Fruit fly (Drosophila melanogaster) whole organism, prepupa: ENCODE results near the gene nmd.

Experiments
- CG10631 ChIP-seq: fragments of 200-800 bp; sonication (Bioruptor generic); optimal IDR thresholded peaks from 2 replicates; lab custom pipeline; 2016; ENCODE audit warnings: missing biosample characterization, missing genetic modification characterization
- CG10669 ChIP-seq: fragments of 200-800 bp; sonication (Bioruptor generic); optimal IDR thresholded peaks from 3 replicates; lab custom pipeline; 2018; ENCODE audit warnings: missing biosample characterization, mild to moderate bottlenecking, missing genetic modification characterization, moderate library complexity
- CG11294 ChIP-seq: fragments of 200-800 bp; sonication (Bioruptor generic); IDR thresholded peaks from 2 replicates; pipeline ENCODE4 v1.3.6; 2022; ENCODE audit warnings: missing biosample characterization, missing genetic modification characterization
- CG11902 ChIP-seq: fragments of 200-800 bp; sonication (Bioruptor generic); optimal IDR thresholded peaks from 3 replicates; lab custom pipeline; 2016; ENCODE audit warnings: missing biosample characterization, missing genetic modification characterization
- CG15336 ChIP-seq: fragments of 200-800 bp; sonication (Bioruptor generic); IDR thresholded peaks from 2 replicates; pipeline ENCODE4 v1.3.6; 2022; ENCODE audit warnings: missing biosample characterization, missing genetic modification characterization
- CG31627 ChIP-seq: fragments of 200-800 bp; sonication (Bioruptor generic); optimal IDR thresholded peaks from 3 replicates; lab custom pipeline; 2016; ENCODE audit warnings: missing biosample characterization, missing genetic modification characterization
- CG32006 ChIP-seq: fragments of 200-800 bp; sonication (Bioruptor generic); optimal IDR thresholded peaks from 3 replicates; lab custom pipeline; 2017; ENCODE audit warnings: missing biosample characterization, mild to moderate bottlenecking, missing genetic modification characterization
- CG34406 ChIP-seq: fragments of 200-800 bp; sonication (Bioruptor generic); optimal IDR thresholded peaks from 3 replicates; lab custom pipeline; 2016; ENCODE audit warnings: missing biosample characterization, missing genetic modification characterization
- CG3919 ChIP-seq: fragments of 200-800 bp; sonication (Bioruptor generic); optimal IDR thresholded peaks from 3 replicates; lab custom pipeline; 2016; ENCODE audit warnings: missing biosample characterization, missing genetic modification characterization
- CG6276 ChIP-seq: fragments of 200-800 bp; sonication (Bioruptor generic); optimal IDR thresholded peaks from 2 replicates; lab custom pipeline; 2017; ENCODE audit warnings: missing biosample characterization, mild to moderate bottlenecking, missing genetic modification characterization
- CG6854 ChIP-seq: fragments of 200-800 bp; sonication (Bioruptor generic); optimal IDR thresholded peaks from 2 replicates; lab custom pipeline; 2017; ENCODE audit warnings: missing biosample characterization, mild to moderate bottlenecking, missing genetic modification characterization
- CG8119 ChIP-seq: fragments of 200-800 bp; sonication (Bioruptor generic); IDR thresholded peaks from 3 replicates; pipeline ENCODE4 v1.3.6; 2022; ENCODE audit warnings: missing biosample characterization, missing genetic modification characterization
- CG8632 ChIP-seq: fragments of 200-800 bp; sonication (Bioruptor generic); optimal IDR thresholded peaks from 3 replicates; lab custom pipeline; 2016; ENCODE audit warnings: missing biosample characterization, missing genetic modification characterization
- Eip78C ChIP-seq: fragments of 200-800 bp; sonication (Bioruptor generic); peaks from one replicate; lab custom pipeline; 2016; ENCODE audit warnings: missing biosample characterization, missing genetic modification characterization
- Eip93F ChIP-seq: fragments of 200-800 bp; sonication (Bioruptor generic); optimal IDR thresholded peaks from 2 replicates; lab custom pipeline; 2016; ENCODE audit warnings: missing biosample characterization, mild to moderate bottlenecking, missing genetic modification characterization
- Ets96B ChIP-seq: fragments of 200-800 bp; optimal IDR thresholded peaks from 2 replicates; lab custom pipeline; 2019; ENCODE audit warnings: missing biosample characterization, mild to moderate bottlenecking, missing genetic modification characterization, moderate library complexity
- Gug ChIP-seq: fragments of 200-800 bp; sonication (Bioruptor generic); IDR thresholded peaks from 2 replicates; pipeline ENCODE4 v1.3.6; 2022; ENCODE audit warnings: missing biosample characterization, missing genetic modification characterization
- Hr4 ChIP-seq: fragments of 200-800 bp; sonication (Bioruptor generic); optimal IDR thresholded peaks from 3 replicates; lab custom pipeline; 2016; ENCODE audit warnings: missing biosample characterization, missing genetic modification characterization
- Met ChIP-seq: fragments of 200-800 bp; sonication (Bioruptor generic); optimal IDR thresholded peaks from 3 replicates; lab custom pipeline; 2016; ENCODE audit warnings: missing biosample characterization, missing genetic modification characterization
- OdsH ChIP-seq: fragments of 200-800 bp; sonication (Bioruptor generic); optimal IDR thresholded peaks from 3 replicates; lab custom pipeline; 2016; ENCODE audit warnings: missing biosample characterization, missing genetic modification characterization
- Smox ChIP-seq: fragments of 200-800 bp; sonication (Bioruptor generic); optimal IDR thresholded peaks from 3 replicates; lab custom pipeline; 2016; ENCODE audit warnings: missing biosample characterization, missing genetic modification characterization
- Sox14 ChIP-seq: fragments of 200-800 bp; sonication (Bioruptor generic); optimal IDR thresholded peaks from 3 replicates; lab custom pipeline; 2016; ENCODE audit warnings: missing biosample characterization, missing genetic modification characterization
- Sox15 ChIP-seq: fragments of 200-800 bp; sonication (Bioruptor generic); optimal IDR thresholded peaks from 3 replicates; lab custom pipeline; 2016; ENCODE audit warnings: missing biosample characterization, missing genetic modification characterization
- cyc ChIP-seq: fragments of 200-800 bp; sonication (Bioruptor generic); optimal IDR thresholded peaks from 3 replicates; lab custom pipeline; 2016; ENCODE audit warnings: missing biosample characterization, missing genetic modification characterization
- dsx ChIP-seq: fragments of 200-800 bp; optimal IDR thresholded peaks from 3 replicates; lab custom pipeline; 2019; ENCODE audit warnings: missing biosample characterization, mild to moderate bottlenecking, missing genetic modification characterization, moderate library complexity; ENCODE audit not compliant: poor library complexity, severe bottlenecking
- eg ChIP-seq: fragments of 200-800 bp; sonication (Bioruptor generic); IDR thresholded peaks from 3 replicates; pipeline ENCODE4 v1.3.6; 2022; ENCODE audit warnings: missing biosample characterization, missing genetic modification characterization
- esn ChIP-seq: fragments of 200-800 bp; sonication (Bioruptor generic); optimal IDR thresholded peaks from 2 replicates; lab custom pipeline; 2016; ENCODE audit warnings: missing biosample characterization, mild to moderate bottlenecking, missing genetic modification characterization, moderate library complexity
- fkh ChIP-seq: fragments of 200-800 bp; sonication (Bioruptor generic); optimal IDR thresholded peaks from 3 replicates; lab custom pipeline; 2017; ENCODE audit warnings: missing biosample characterization, mild to moderate bottlenecking, missing genetic modification characterization, moderate library complexity
- lz ChIP-seq: fragments of 200-800 bp; sonication (Bioruptor generic); optimal IDR thresholded peaks from 3 replicates; lab custom pipeline; 2016; ENCODE audit warnings: missing biosample characterization, missing genetic modification characterization
- pdm3 ChIP-seq: fragments of 200-800 bp; sonication (Bioruptor generic); optimal IDR thresholded peaks from 3 replicates; lab custom pipeline; 2016; ENCODE audit warnings: missing biosample characterization, missing genetic modification characterization
- salr ChIP-seq, 2 experiments: fragments of 200-800 bp; sonication (Bioruptor generic); optimal IDR thresholded peaks; 3 replicates each; lab custom pipeline; 2016 to 2018; ENCODE audit warnings: missing biosample characterization in 2 of 2, missing genetic modification characterization in 2 of 2, mild to moderate bottlenecking in 1 of 2
- ss ChIP-seq, 2 experiments: fragments of 200-800 bp; sonication (Bioruptor generic); optimal IDR thresholded peaks; 2 replicates in 1 of 2; 3 replicates in 1 of 2; lab custom pipeline; 2017 to 2018; ENCODE audit warnings: mild to moderate bottlenecking in 2 of 2, missing biosample characterization in 2 of 2, missing genetic modification characterization in 2 of 2, moderate library complexity in 1 of 2
- svp ChIP-seq: fragments of 200-800 bp; sonication (Bioruptor generic); peaks from one replicate; lab custom pipeline; 2016; ENCODE audit warnings: missing biosample characterization, missing genetic modification characterization
- vri ChIP-seq: fragments of 200-800 bp; sonication (Bioruptor generic); optimal IDR thresholded peaks from 3 replicates; lab custom pipeline; 2016; ENCODE audit warnings: missing biosample characterization, mild to moderate bottlenecking, missing genetic modification characterization

The nmd gene

dm6 chr2L:10322773-10323487 lies 19.2 kb upstream of the nmd start, which contains the start of gene CG5381:
TSS of gene CG5381 (minus strand) at chr2L:10323102.
- TF ChIP-seq svp (GFP tag; lab: Kevin White, UChicago): peak; percentile 93
- TF ChIP-seq Gug (GFP tag; lab: Robert Waterston, UW): no peak
- peak; percentile 47 for TF ChIP-seq vri (GFP tag; lab: Kevin White, UChicago)
- no peak for TF ChIP-seq pdm3 (GFP tag; lab: Kevin White, UChicago)

- TF ChIP-seq eg (GFP tag; lab: Robert Waterston, UW): no peak
- peak; percentile 61 for TF ChIP-seq Eip78C
Measured at dm6 chr2L:10322176-10322575, 18.4 kb upstream of the nmd start, which contains the start of gene CG4995. TSS of gene CG4995 (plus strand) at chr2L:10322476.

dm6 chr2L:10321612-10322011 lies 17.9 kb upstream of the nmd start:
- TF ChIP-seq Eip93F (GFP tag; lab: Kevin White, UChicago): peak; percentile 2
- peak; percentile 69 for TF ChIP-seq Eip78C
- TF ChIP-seq salr (GFP tag; optimal IDR thresholded peaks at IDR 0.05; lab: Kevin White, UChicago): no peak
- TF ChIP-seq dsx (GFP tag; lab: Kevin White, UChicago): peak; percentile 66
- no peak for TF ChIP-seq CG34406 (GFP tag; lab: Kevin White, UChicago)
- TF ChIP-seq CG15336: peak; percentile 33; the same call in 1 of the 2 replicates
- no peak for TF ChIP-seq Ets96B (tag; lab: Kevin White, UChicago)
- TF ChIP-seq lz (GFP tag; lab: Kevin White, UChicago): no peak
- TF ChIP-seq vri (GFP tag; lab: Kevin White, UChicago): peak; percentile 15
- TF ChIP-seq OdsH (GFP tag; lab: Kevin White, UChicago): no peak

dm6 chr2L:10321036-10321583 lies 17.4 kb upstream of the nmd start:
- TF ChIP-seq CG10631: no peak
- TF ChIP-seq cyc (GFP tag; lab: Kevin White, UChicago): peak; percentile 9
- TF ChIP-seq Sox14: no peak
- peak; percentile 85 for TF ChIP-seq fkh
- TF ChIP-seq Eip78C: peak; percentile 71
- TF ChIP-seq, all 60 proteins: peak for 3

- TF ChIP-seq vri (GFP tag; lab: Kevin White, UChicago): peak; percentile 94
- peak; percentile 27 for TF ChIP-seq Eip93F (GFP tag; lab: Kevin White, UChicago)
- no peak for TF ChIP-seq CG3919 (GFP tag; lab: Kevin White, UChicago)
Measured at dm6 chr2L:10320174-10320775, 16.5 kb upstream of the nmd start.

dm6 chr2L:10315888-10316287 lies 12.1 kb upstream of the nmd start:
- no peak for TF ChIP-seq vri (GFP tag; lab: Kevin White, UChicago)
- TF ChIP-seq svp (GFP tag; lab: Kevin White, UChicago): no peak
- no peak for TF ChIP-seq CG10669 (GFP tag; lab: Kevin White, UChicago)

- TF ChIP-seq esn (GFP tag; lab: Kevin White, UChicago) (peak; percentile 6), salr (GFP tag; optimal IDR thresholded peaks at IDR 0.05; lab: Kevin White, UChicago) (no peak), Eip78C (no peak), Met (GFP tag; lab: Kevin White, UChicago) (no peak), CG11294 (GFP tag; lab: Robert Waterston, UW) (no peak), CG11902 (GFP tag; lab: Kevin White, UChicago) (no peak), CG10669 (GFP tag; lab: Kevin White, UChicago) (no peak), Hr4 (GFP tag; lab: Kevin White, UChicago) (no peak), Sox14 (peak; percentile 21), OdsH (GFP tag; lab: Kevin White, UChicago) (no peak), CG6276 (GFP tag; lab: Kevin White, UChicago) (no peak), Sox15 (GFP tag; lab: Kevin White, UChicago) (no peak), Smox (GFP tag; lab: Kevin White, UChicago) (no peak), CG8632 (GFP tag; lab: Kevin White, UChicago) (no peak), CG8119 (GFP tag; lab: Robert Waterston, UW) (no peak), CG31627 (GFP tag; lab: Kevin White, UChicago) (no peak), CG32006 (GFP tag; lab: Kevin White, UChicago) (no peak), CG6854 (GFP tag; lab: Kevin White, UChicago) (no peak), ss (GFP tag; optimal IDR thresholded peaks at IDR 0.05; lab: Kevin White, UChicago) (no peak)
Measured at dm6 chr2L:10314327-10315210, 10.8 kb upstream of the nmd start, which contains the start of the genes Usp14 and CG4972. TSS of gene Usp14 (minus strand) at chr2L:10314396. TSS of gene CG4972 (plus strand) at chr2L:10314792.
